Fruit fly (Drosophila melanogaster) whole organism, embryonic: ENCODE results near the gene SerRS-m.

Experiments
- ATbp ChIP-seq: fragments of 200-800 bp; sonication (Bioruptor generic); optimal IDR thresholded peaks from 2 replicates; lab custom pipeline; 2017; ENCODE audit warnings: missing biosample characterization, mild to moderate bottlenecking, missing genetic modification characterization, missing genetic modification reagents
- Adf1 ChIP-seq: fragments of 200-800 bp; sonication (Bioruptor generic); IDR thresholded peaks from 2 replicates; pipeline ENCODE4 v1.3.6; 2022; ENCODE audit warnings: missing biosample characterization, missing genetic modification characterization
- Aef1 ChIP-seq: fragments of 200-800 bp; sonication (Bioruptor generic); IDR thresholded peaks from 3 replicates; pipeline ENCODE4 v1.3.6; 2022; ENCODE audit warnings: missing biosample characterization, missing genetic modification characterization
- Atf3 ChIP-seq: fragments of 200-800 bp; sonication (Bioruptor generic); optimal IDR thresholded peaks from 3 replicates; lab custom pipeline; 2016; ENCODE audit warnings: missing biosample characterization, missing genetic modification characterization
- B-H1 ChIP-seq: fragments of 200-800 bp; sonication (Bioruptor generic); IDR thresholded peaks from 3 replicates; pipeline ENCODE4 v1.3.6; 2022; ENCODE audit warnings: missing biosample characterization, missing genetic modification characterization
- CG1024 ChIP-seq: fragments of 200-800 bp; sonication (Bioruptor generic); IDR thresholded peaks from 2 replicates; pipeline ENCODE4 v1.3.6; 2022; ENCODE audit warnings: missing biosample characterization, missing genetic modification characterization
- CG10654 ChIP-seq: fragments of 200-800 bp; sonication (Bioruptor generic); optimal IDR thresholded peaks from 2 replicates; lab custom pipeline; 2016; ENCODE audit warnings: missing biosample characterization, missing genetic modification characterization
- CG11085 ChIP-seq: fragments of 200-800 bp; sonication (Bioruptor generic); IDR thresholded peaks from 2 replicates; pipeline ENCODE4 v1.3.6; 2022; ENCODE audit warnings: missing biosample characterization, missing genetic modification characterization
- CG14965 ChIP-seq: fragments of 200-800 bp; sonication (Bioruptor generic); optimal IDR thresholded peaks from 2 replicates; lab custom pipeline; 2016; ENCODE audit warnings: missing biosample characterization, missing genetic modification characterization, borderline replicate concordance
- CG15011 ChIP-seq: fragments of 200-800 bp; sonication (Bioruptor generic); optimal IDR thresholded peaks from 3 replicates; lab custom pipeline; 2018; ENCODE audit warnings: missing biosample characterization, mild to moderate bottlenecking, missing genetic modification characterization
- CG15514 ChIP-seq: fragments of 200-800 bp; sonication (Bioruptor generic); optimal IDR thresholded peaks from 3 replicates; lab custom pipeline; 2017; ENCODE audit warnings: missing biosample characterization, missing genetic modification characterization, mild to moderate bottlenecking, moderate library complexity, missing genetic modification reagents
- CG1603 ChIP-seq: fragments of 200-800 bp; sonication (Bioruptor generic); optimal IDR thresholded peaks from 2 replicates; lab custom pipeline; 2019; ENCODE audit warnings: missing biosample characterization, mild to moderate bottlenecking, missing genetic modification characterization, moderate library complexity
- CG2202 ChIP-seq: fragments of 200-800 bp; sonication (Bioruptor generic); optimal IDR thresholded peaks from 2 replicates; lab custom pipeline; 2018; ENCODE audit warnings: missing biosample characterization, mild to moderate bottlenecking, missing genetic modification characterization
- CG2712 ChIP-seq: fragments of 200-800 bp; optimal IDR thresholded peaks from 3 replicates; lab custom pipeline; 2019; ENCODE audit warnings: missing biosample characterization, mild to moderate bottlenecking, missing genetic modification characterization, moderate library complexity
- CG2875 ChIP-seq: fragments of 200-800 bp; sonication (Bioruptor generic); optimal IDR thresholded peaks from 2 replicates; lab custom pipeline; 2017; ENCODE audit warnings: missing biosample characterization, mild to moderate bottlenecking, missing genetic modification characterization, missing genetic modification reagents
- CG31224 ChIP-seq: fragments of 200-800 bp; sonication (Bioruptor generic); IDR thresholded peaks from 2 replicates; pipeline ENCODE4 v1.3.6; 2022; ENCODE audit warnings: missing biosample characterization, missing genetic modification characterization
- CG4820 ChIP-seq: fragments of 200-800 bp; sonication (Bioruptor generic); optimal IDR thresholded peaks from 3 replicates; lab custom pipeline; 2016; ENCODE audit warnings: missing biosample characterization, missing genetic modification characterization
- CG5180 ChIP-seq: fragments of 200-800 bp; sonication (Bioruptor generic); optimal IDR thresholded peaks from 3 replicates; lab custom pipeline; 2017; ENCODE audit warnings: missing biosample characterization, missing genetic modification characterization, mild to moderate bottlenecking, moderate library complexity, missing genetic modification reagents
- CG8281 ChIP-seq: fragments of 200-800 bp; sonication (Bioruptor generic); optimal IDR thresholded peaks from 2 replicates; lab custom pipeline; 2018; ENCODE audit warnings: missing biosample characterization, mild to moderate bottlenecking, missing genetic modification characterization, moderate library complexity
- CG9215 ChIP-seq: fragments of 200-800 bp; sonication (Bioruptor generic); IDR thresholded peaks from 2 replicates; pipeline ENCODE4 v1.3.6; 2022; ENCODE audit warnings: missing biosample characterization, missing genetic modification characterization
- CG9437 ChIP-seq: fragments of 200-800 bp; sonication (Bioruptor generic); optimal IDR thresholded peaks from 2 replicates; lab custom pipeline; 2018; ENCODE audit warnings: missing biosample characterization, mild to moderate bottlenecking, missing genetic modification characterization
- CTCF ChIP-seq: fragments of 200-800 bp; sonication (Bioruptor generic); optimal IDR thresholded peaks from 2 replicates; lab custom pipeline; 2017; ENCODE audit warnings: missing biosample characterization, mild to moderate bottlenecking, missing genetic modification characterization, moderate library complexity
- D19A ChIP-seq: fragments of 200-800 bp; optimal IDR thresholded peaks from 3 replicates; lab custom pipeline; 2019; ENCODE audit warnings: missing biosample characterization, mild to moderate bottlenecking, missing genetic modification characterization, moderate library complexity
- Ets97D ChIP-seq: fragments of 200-800 bp; sonication (Bioruptor generic); optimal IDR thresholded peaks from 3 replicates; lab custom pipeline; 2016; ENCODE audit warnings: missing biosample characterization, missing genetic modification characterization
- Gug ChIP-seq: fragments of 200-800 bp; sonication (Bioruptor generic); IDR thresholded peaks from 4 replicates; pipeline ENCODE4 v1.3.6; 2022; ENCODE audit warnings: missing biosample characterization, missing genetic modification characterization
- H15 ChIP-seq: fragments of 200-800 bp; sonication (Bioruptor generic); IDR thresholded peaks from 3 replicates; pipeline ENCODE4 v1.3.6; 2022; ENCODE audit warnings: missing biosample characterization, missing genetic modification characterization
- Hsf ChIP-seq: fragments of 200-800 bp; sonication (Bioruptor generic); optimal IDR thresholded peaks from 3 replicates; lab custom pipeline; 2016; ENCODE audit warnings: missing biosample characterization, missing genetic modification characterization
- Oaz ChIP-seq: fragments of 200-800 bp; sonication (Bioruptor generic); IDR thresholded peaks from 2 replicates; pipeline ENCODE4 v1.3.6; 2022; ENCODE audit warnings: missing biosample characterization, missing genetic modification characterization
- Pdp1 ChIP-seq, 2 experiments: fragments of 200-800 bp; sonication (Bioruptor generic); optimal IDR thresholded peaks; 3 replicates each; lab custom pipeline; 2016; ENCODE audit warnings: missing biosample characterization in 2 of 2, missing genetic modification characterization in 2 of 2, mild to moderate bottlenecking in 1 of 2, moderate library complexity in 1 of 2
- Side ChIP-seq: fragments of 200-800 bp; sonication (Bioruptor generic); optimal IDR thresholded peaks from 2 replicates; lab custom pipeline; 2016; ENCODE audit warnings: missing biosample characterization, missing genetic modification characterization
- Ssrp ChIP-seq: fragments of 200-800 bp; sonication (Bioruptor generic); optimal IDR thresholded peaks from 2 replicates; lab custom pipeline; 2018; ENCODE audit warnings: missing biosample characterization, mild to moderate bottlenecking, missing genetic modification characterization, moderate library complexity
- Trl ChIP-seq, 3 experiments: fragments of >200 bp in 2 of 3; fragments of 200-800 bp in 1 of 3; sonication (Bioruptor generic) in 1 of 3; optimal IDR thresholded peaks; 2 replicates in 1 of 3; 3 replicates in 2 of 3; lab custom pipeline; 2016 to 2017; ENCODE audit warnings: missing biosample characterization in 1 of 3, missing genetic modification characterization in 1 of 3
- Usf ChIP-seq: fragments of 200-800 bp; sonication (Bioruptor generic); optimal IDR thresholded peaks from 2 replicates; lab custom pipeline; 2017; ENCODE audit warnings: missing genotype, missing biosample characterization, missing genetic modification characterization
- al ChIP-seq: fragments of 200-800 bp; sonication (Bioruptor generic); IDR thresholded peaks from 2 replicates; pipeline ENCODE4 v1.3.6; 2022; ENCODE audit warnings: missing biosample characterization, missing genetic modification characterization
- bcd ChIP-seq: fragments of 200-800 bp; sonication (Bioruptor generic); optimal IDR thresholded peaks from 2 replicates; lab custom pipeline; 2017; ENCODE audit warnings: missing biosample characterization, mild to moderate bottlenecking, missing genetic modification characterization
- cg ChIP-seq: fragments of 200-800 bp; sonication (Bioruptor generic); optimal IDR thresholded peaks from 3 replicates; lab custom pipeline; 2019; ENCODE audit warnings: missing biosample characterization, mild to moderate bottlenecking, missing genetic modification characterization, moderate library complexity
- crc ChIP-seq: fragments of 200-800 bp; sonication (Bioruptor generic); optimal IDR thresholded peaks from 2 replicates; lab custom pipeline; 2016; ENCODE audit warnings: missing biosample characterization, missing genetic modification characterization
- dmrt99B ChIP-seq: fragments of 200-800 bp; sonication (Bioruptor generic); optimal IDR thresholded peaks from 2 replicates; lab custom pipeline; 2018; ENCODE audit warnings: missing biosample characterization, mild to moderate bottlenecking, missing genetic modification characterization, moderate library complexity
- esg ChIP-seq: fragments of 200-800 bp; sonication (Bioruptor generic); conservative IDR thresholded peaks from 2 replicates; pipeline ENCODE4 v1.3.6; 2022; ENCODE audit warnings: missing biosample characterization, missing genetic modification characterization
- eve ChIP-seq, 2 experiments: fragments of >200 bp; optimal IDR thresholded peaks; 2 replicates each; lab custom pipeline; 2017; ENCODE audit warnings: missing biosample characterization in 2 of 2, missing genetic modification characterization in 2 of 2
- eyg ChIP-seq: fragments of 200-800 bp; sonication (Bioruptor generic); optimal IDR thresholded peaks from 3 replicates; lab custom pipeline; 2016; ENCODE audit warnings: missing biosample characterization, missing genetic modification characterization
- jigr1 ChIP-seq: fragments of 200-800 bp; sonication (Bioruptor generic); IDR thresholded peaks from 3 replicates; pipeline ENCODE4 v1.3.6; 2022; ENCODE audit warnings: missing biosample characterization, missing genetic modification characterization
- salm ChIP-seq: fragments of 200-800 bp; sonication (Bioruptor generic); optimal IDR thresholded peaks from 2 replicates; lab custom pipeline; 2018; ENCODE audit warnings: missing biosample characterization, mild to moderate bottlenecking, missing genetic modification characterization
- schlank ChIP-seq: fragments of 200-800 bp; sonication (Bioruptor generic); optimal IDR thresholded peaks from 2 replicates; lab custom pipeline; 2018; ENCODE audit warnings: missing biosample characterization, mild to moderate bottlenecking, missing genetic modification characterization
- seq ChIP-seq: fragments of 200-800 bp; sonication (Bioruptor generic); IDR thresholded peaks from 2 replicates; pipeline ENCODE4 v1.3.6; 2022; ENCODE audit warnings: missing biosample characterization, missing genetic modification characterization
- tgo ChIP-seq: fragments of 200-800 bp; sonication (Bioruptor generic); IDR thresholded peaks from 3 replicates; pipeline ENCODE4 v1.3.6; 2022; ENCODE audit warnings: missing biosample characterization, missing genetic modification characterization
- tin ChIP-seq: fragments of 200-800 bp; sonication (Bioruptor generic); optimal IDR thresholded peaks from 3 replicates; lab custom pipeline; 2016; ENCODE audit warnings: missing biosample characterization, missing genetic modification characterization
- tll ChIP-seq, 2 experiments: fragments of 200-800 bp in 1 of 2; fragments of >200 bp in 1 of 2; sonication (Bioruptor generic) in 1 of 2; optimal IDR thresholded peaks; 2 replicates each; lab custom pipeline; 2017 to 2019; ENCODE audit warnings: missing biosample characterization in 2 of 2, missing genetic modification characterization in 2 of 2, mild to moderate bottlenecking in 1 of 2, moderate library complexity in 1 of 2
- tx ChIP-seq: fragments of 200-800 bp; sonication (Bioruptor generic); optimal IDR thresholded peaks from 2 replicates; lab custom pipeline; 2016; ENCODE audit warnings: missing biosample characterization, missing genetic modification characterization

SerRS-m gene

DNA sequence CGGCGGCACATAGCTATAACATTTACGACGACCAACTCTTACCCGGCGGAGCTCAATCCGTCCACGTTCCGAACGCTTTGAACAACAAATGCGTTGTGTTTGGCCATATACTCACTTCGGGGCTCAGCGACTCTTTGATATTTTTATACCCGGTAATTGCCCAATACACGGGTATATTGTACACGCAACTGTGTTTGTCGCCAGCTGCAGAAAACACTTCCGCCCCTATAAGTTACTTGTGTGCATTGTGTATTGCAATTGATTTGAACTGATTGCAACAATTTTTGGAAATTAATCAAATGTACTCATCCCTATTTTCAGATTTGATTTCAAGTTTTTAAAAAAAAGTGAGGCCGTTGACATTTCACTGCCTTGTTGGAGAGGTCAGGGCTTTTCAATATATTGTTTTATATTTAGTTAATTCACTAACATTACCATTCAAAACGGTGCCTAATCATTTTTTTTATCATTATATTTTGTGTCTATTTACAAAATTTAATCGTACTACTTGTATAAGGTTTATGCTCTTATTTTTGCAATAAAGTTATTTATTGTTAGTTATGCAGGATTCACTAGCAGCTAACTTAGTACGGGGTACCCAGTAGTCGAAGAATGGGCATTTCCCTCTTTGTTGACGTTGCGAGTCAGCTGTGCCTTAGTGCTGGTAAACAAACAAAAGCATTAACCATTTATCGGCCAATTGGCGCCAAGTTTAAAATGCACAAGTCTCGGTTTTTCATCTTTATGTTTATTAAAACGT is 2.6 kb downstream of the SerRS-m start, which contains the start of gene Nagk (continued):
- peak; percentile 53 for TF ChIP-seq CG4820 (GFP tag; lab: Kevin White, UChicago)
- TF ChIP-seq CG31224 (GFP tag; lab: Robert Waterston, UW), result no peak; the same call in 1 of the 2 replicates
- peak; percentile 11; the same call in 1 of the 3 replicates for TF ChIP-seq Aef1 (GFP tag; lab: Robert Waterston, UW)
- no peak for TF ChIP-seq tgo (GFP tag; lab: Robert Waterston, UW)
- no peak for TF ChIP-seq Oaz (GFP tag; lab: Robert Waterston, UW)
- TF ChIP-seq CG15011 (GFP tag; lab: Kevin White, UChicago), result peak; percentile 71
- peak; percentile 22; the same call in 1 of the 2 replicates for TF ChIP-seq CG1024
- peak; percentile 69 for TF ChIP-seq Side (GFP tag; lab: Kevin White, UChicago)
- TF ChIP-seq crc (GFP tag; lab: Kevin White, UChicago), result peak; percentile 12
- no peak for TF ChIP-seq eyg (GFP tag; lab: Kevin White, UChicago)
- peak; percentile 31 for TF ChIP-seq Usf (GFP tag; lab: Kevin White, UChicago)
- peak; percentile 59 for TF ChIP-seq CG2712
- TF ChIP-seq Adf1 (GFP tag; lab: Robert Waterston, UW), result peak; percentile 31; the same call in 1 of the 2 replicates
- peak; percentile 38 for TF ChIP-seq CG10654
- peak; percentile 18 for TF ChIP-seq CG5180 (GFP tag; lab: Kevin White, UChicago)
- 0 out of 2 replicates have a peak, but pooled peaks have one; percentile 21 for TF ChIP-seq esg (GFP tag; lab: Robert Waterston, UW)
- peak; percentile 27 for TF ChIP-seq CG15514 (GFP tag; lab: Kevin White, UChicago)
- TF ChIP-seq tll (GFP tag; optimal IDR thresholded peaks at IDR 0.05; lab: Kevin White, UChicago), result peak in 1 of 2 experiments; percentile 2
- peak; percentile 6 for TF ChIP-seq Atf3 (GFP tag; lab: Kevin White, UChicago)
- no peak for TF ChIP-seq seq
- peak; percentile 21; the same call in 1 of the 2 replicates for TF ChIP-seq CG9215 (GFP tag; lab: Robert Waterston, UW)
- 0 out of 2 replicates have a peak, but pooled peaks have one; percentile 9 for TF ChIP-seq al (GFP tag; lab: Robert Waterston, UW)
- peak; percentile 27 for TF ChIP-seq CG2202 (tag; lab: Kevin White, UChicago)
- peak; percentile 67 for TF ChIP-seq dmrt99B (tag; lab: Kevin White, UChicago)
- TF ChIP-seq Ets97D (GFP tag; lab: Kevin White, UChicago), result peak; percentile 35
- peak; percentile 61 for TF ChIP-seq bcd (GFP tag; lab: Kevin White, UChicago)
- no peak for TF ChIP-seq CG11085
- no peak for TF ChIP-seq CTCF (GFP tag; lab: Kevin White, UChicago)
- TF ChIP-seq Pdp1 (GFP tag; optimal IDR thresholded peaks at IDR 0.05; lab: Kevin White, UChicago), result peak; percentile 45 to 53
- peak; percentile 24 for TF ChIP-seq D19A (tag; lab: Kevin White, UChicago)
- TF ChIP-seq jigr1 (GFP tag; lab: Robert Waterston, UW), result no peak
- no peak for TF ChIP-seq eve (GFP tag; optimal IDR thresholded peaks at IDR 0.05; lab: Kevin White, UChicago)
- peak; percentile 79 for TF ChIP-seq CG9437 (GFP tag; lab: Kevin White, UChicago)
- TF ChIP-seq B-H1, result 0 out of 3 replicates have a peak, but pooled peaks have one; percentile 19
- peak; percentile 34 for TF ChIP-seq tx
- peak; percentile 39 for TF ChIP-seq salm
- TF ChIP-seq CG8281 (tag; lab: Kevin White, UChicago), result peak; percentile 1
- TF ChIP-seq Ssrp (tag; lab: Kevin White, UChicago), result peak; percentile 49
- TF ChIP-seq CG1603 (tag; lab: Kevin White, UChicago), result peak; percentile 48
- TF ChIP-seq CG14965 (GFP tag; lab: Kevin White, UChicago), result no peak
- TF ChIP-seq CG2875 (GFP tag; lab: Kevin White, UChicago), result peak; percentile 27
- TF ChIP-seq cg (GFP tag; lab: Kevin White, UChicago), result no peak
- no peak for TF ChIP-seq Trl (optimal IDR thresholded peaks at IDR 0.05; lab: Kevin White, UChicago)
- TF ChIP-seq Trl (GFP tag; optimal IDR thresholded peaks at IDR 0.05; lab: Kevin White, UChicago), result peak; percentile 37
- TF ChIP-seq ATbp (GFP tag; lab: Kevin White, UChicago), result no peak
- TF ChIP-seq H15, result peak; percentile 5; the same call in 1 of the 3 replicates
- TF ChIP-seq Gug, result peak; percentile 59; the same call in 2 of the 4 replicates
- TF ChIP-seq schlank (tag; lab: Kevin White, UChicago), result no peak
- TF ChIP-seq tin (GFP tag; lab: Kevin White, UChicago), result peak; percentile 53
- TF ChIP-seq Hsf, result peak; percentile 67
